Fruit fly (Drosophila melanogaster) whole organism, embryonic: Measurements from ENCODE around the gene CG6136.

ENCODE experiments used
- Abd-B ChIP-seq: fragments of 200-800 bp; sonication (Bioruptor generic); optimal IDR thresholded peaks from 2 replicates; lab custom pipeline; 2018; ENCODE audit warnings: missing biosample characterization, mild to moderate bottlenecking, missing genetic modification characterization, moderate library complexity
- CG1233 ChIP-seq: fragments of 200-800 bp; sonication (Bioruptor generic); optimal IDR thresholded peaks from 4 replicates; lab custom pipeline; 2018; ENCODE audit warnings: missing biosample characterization, mild to moderate bottlenecking, missing genetic modification characterization
- CG17912 ChIP-seq: fragments of 200-800 bp; sonication (Bioruptor generic); optimal IDR thresholded peaks from 2 replicates; lab custom pipeline; 2018; ENCODE audit warnings: missing biosample characterization, mild to moderate bottlenecking, missing genetic modification characterization
- Hand ChIP-seq: fragments of 200-800 bp; sonication (Bioruptor generic); optimal IDR thresholded peaks from 2 replicates; lab custom pipeline; 2017; ENCODE audit warnings: mild to moderate bottlenecking, missing biosample characterization, missing genetic modification reagents, missing genetic modification characterization
- NK7.1 ChIP-seq: fragments of 200-800 bp; sonication (Bioruptor generic); optimal IDR thresholded peaks from 3 replicates; lab custom pipeline; 2016; ENCODE audit warnings: missing biosample characterization, missing genetic modification characterization
- tgo ChIP-seq: fragments of 200-800 bp; sonication (Bioruptor generic); IDR thresholded peaks from 3 replicates; pipeline ENCODE4 v1.3.6; 2022; ENCODE audit warnings: missing biosample characterization, missing genetic modification characterization

DNA sequence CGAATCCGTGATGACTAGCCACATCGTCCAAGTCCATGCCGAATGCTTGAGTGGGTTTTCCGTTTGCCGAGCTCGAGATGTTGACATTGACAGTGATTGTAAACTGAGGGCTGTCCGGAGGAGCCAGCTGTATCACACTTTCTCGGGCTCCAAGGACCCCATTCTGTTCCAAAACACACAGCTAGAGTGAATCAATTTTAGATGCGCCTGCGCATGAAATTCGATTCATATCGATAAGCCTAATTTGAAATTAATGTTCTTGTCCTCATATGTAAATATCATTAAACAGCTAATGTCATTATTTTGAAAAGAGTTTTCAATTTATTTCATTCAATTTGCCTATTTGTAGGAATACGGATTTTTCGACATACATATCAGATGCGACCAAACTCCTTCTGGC is 2.3 kb downstream of the CG6136 start, which contains the start of gene CG14868:
- TF ChIP-seq Hand (GFP tag; lab: Kevin White, UChicago) (no peak), tgo (GFP tag; lab: Robert Waterston, UW) (no peak), Abd-B (GFP tag; lab: Kevin White, UChicago) (no peak), CG1233 (GFP tag; lab: Kevin White, UChicago) (no peak), CG17912 (GFP tag; lab: Kevin White, UChicago) (no peak), NK7.1 (GFP tag; lab: Kevin White, UChicago) (no peak)
